Fruit fly (Drosophila melanogaster) Kc167 (cell line): ENCODE data around the gene CG33689.

Source experiments
- Myc ChIP-seq: fragments of >200 bp; optimal IDR thresholded peaks from 2 replicates; lab custom pipeline; 2017; ENCODE audit warnings: missing external identifiers
- Sin3A ChIP-seq: fragments of >200 bp; optimal IDR thresholded peaks from 2 replicates; lab custom pipeline; 2018; ENCODE audit warnings: missing external identifiers
- h ChIP-seq: fragments of >200 bp; optimal IDR thresholded peaks from 3 replicates; lab custom pipeline; 2018; ENCODE audit warnings: missing external identifiers
- psq ChIP-seq: fragments of >200 bp; optimal IDR thresholded peaks from 2 replicates; lab custom pipeline; 2017; ENCODE audit warnings: missing external identifiers

DNA sequence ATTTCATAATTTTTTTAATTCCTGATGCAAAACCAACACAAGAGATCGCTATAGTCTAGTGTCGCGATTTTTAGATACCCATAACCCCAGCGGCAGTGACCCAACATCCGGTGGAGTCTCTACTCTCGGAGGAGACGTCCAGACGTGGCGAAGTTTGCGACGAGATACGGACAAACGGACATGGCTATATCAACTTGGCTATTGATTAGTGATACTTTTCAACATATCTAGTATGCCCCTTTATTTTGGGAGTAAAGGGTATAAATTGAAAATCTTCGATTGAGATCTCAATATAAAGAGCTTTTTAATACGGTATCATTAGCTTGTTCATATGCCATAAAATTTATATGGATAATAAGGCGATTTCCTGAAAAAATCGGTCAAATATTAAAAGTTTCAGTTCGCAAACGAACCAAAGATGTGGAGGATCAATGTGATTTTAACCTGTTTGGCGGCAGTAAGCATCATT, 2.5 kb upstream of the CG33689 start, which contains the start of gene CG33687:
- TF ChIP-seq psq (lab: Kevin White, UChicago) (no peak), h (lab: Kevin White, UChicago) (no peak), Sin3A (lab: Kevin White, UChicago) (no peak), Myc (no peak)
